Fruit fly (Drosophila melanogaster) whole organism, embryonic: Measurements from ENCODE around the gene Trf4-1.

Experiments used
- Aef1 ChIP-seq: fragments of 200-800 bp; sonication (Bioruptor generic); IDR thresholded peaks from 3 replicates; pipeline ENCODE4 v1.3.6; 2022; ENCODE audit warnings: missing biosample characterization, missing genetic modification characterization
- CG10654 ChIP-seq: fragments of 200-800 bp; sonication (Bioruptor generic); optimal IDR thresholded peaks from 2 replicates; lab custom pipeline; 2016; ENCODE audit warnings: missing biosample characterization, missing genetic modification characterization
- CG11247 ChIP-seq: fragments of 200-800 bp; sonication (Bioruptor generic); IDR thresholded peaks from 2 replicates; pipeline ENCODE4 v1.3.6; 2022; ENCODE audit warnings: missing biosample characterization, missing genetic modification characterization
- CG11560 ChIP-seq: fragments of 200-800 bp; sonication (Bioruptor generic); IDR thresholded peaks from 3 replicates; pipeline ENCODE4 v1.3.6; 2022; ENCODE audit warnings: missing biosample characterization, missing genetic modification characterization
- CG12299 ChIP-seq: fragments of 200-800 bp; sonication (Bioruptor generic); optimal IDR thresholded peaks from 2 replicates; lab custom pipeline; 2018; ENCODE audit warnings: missing biosample characterization, mild to moderate bottlenecking, missing genetic modification characterization
- CG12744 ChIP-seq: fragments of 200-800 bp; sonication (Bioruptor generic); optimal IDR thresholded peaks from 2 replicates; lab custom pipeline; 2016; ENCODE audit warnings: missing biosample characterization, missing genetic modification characterization
- CG14667 ChIP-seq: fragments of 200-800 bp; sonication (Bioruptor generic); IDR thresholded peaks from 2 replicates; pipeline ENCODE4 v1.3.6; 2022; ENCODE audit warnings: missing biosample characterization, missing genetic modification characterization
- CG1647 ChIP-seq: fragments of 200-800 bp; sonication (Bioruptor generic); optimal IDR thresholded peaks from 3 replicates; lab custom pipeline; 2016; ENCODE audit warnings: missing biosample characterization, missing genetic modification characterization
- CG17568 ChIP-seq: fragments of 200-800 bp; sonication (Bioruptor generic); optimal IDR thresholded peaks from 2 replicates; lab custom pipeline; 2018; ENCODE audit warnings: missing biosample characterization, mild to moderate bottlenecking, missing genetic modification characterization, moderate library complexity
- CG18764 ChIP-seq: fragments of 200-800 bp; sonication (Bioruptor generic); optimal IDR thresholded peaks from 3 replicates; lab custom pipeline; 2016; ENCODE audit warnings: missing biosample characterization, missing genetic modification characterization
- CG2116 ChIP-seq: fragments of 200-800 bp; sonication (Bioruptor generic); optimal IDR thresholded peaks from 3 replicates; lab custom pipeline; 2018; ENCODE audit warnings: missing biosample characterization, mild to moderate bottlenecking, missing genetic modification characterization
- CG30403 ChIP-seq: fragments of 200-800 bp; sonication (Bioruptor generic); optimal IDR thresholded peaks from 3 replicates; lab custom pipeline; 2016; ENCODE audit warnings: missing biosample characterization, missing genetic modification characterization
- CG34422 ChIP-seq: fragments of 200-800 bp; sonication (Bioruptor generic); IDR thresholded peaks from 3 replicates; pipeline ENCODE4 v1.3.6; 2022; ENCODE audit warnings: missing biosample characterization, missing genetic modification characterization
- CG3995 ChIP-seq: fragments of 200-800 bp; sonication (Bioruptor generic); optimal IDR thresholded peaks from 3 replicates; lab custom pipeline; 2016; ENCODE audit warnings: missing biosample characterization, missing genetic modification characterization
- CG6175 ChIP-seq: fragments of 200-800 bp; sonication (Bioruptor generic); IDR thresholded peaks from 3 replicates; pipeline ENCODE4 v1.3.6; 2022; ENCODE audit warnings: missing biosample characterization, missing genetic modification characterization
- CG6689 ChIP-seq: fragments of 200-800 bp; sonication (Bioruptor generic); IDR thresholded peaks from 2 replicates; pipeline ENCODE4 v1.3.6; 2022; ENCODE audit warnings: missing biosample characterization, missing genetic modification characterization
- CG7271 ChIP-seq: fragments of 200-800 bp; sonication (Bioruptor generic); optimal IDR thresholded peaks from 2 replicates; lab custom pipeline; 2018; ENCODE audit warnings: missing biosample characterization, mild to moderate bottlenecking, missing genetic modification characterization, moderate library complexity
- CG8281 ChIP-seq: fragments of 200-800 bp; sonication (Bioruptor generic); optimal IDR thresholded peaks from 2 replicates; lab custom pipeline; 2018; ENCODE audit warnings: missing biosample characterization, mild to moderate bottlenecking, missing genetic modification characterization, moderate library complexity
- CG8290 ChIP-seq, 3 experiments: fragments of 200-800 bp; sonication (Bioruptor generic); optimal IDR thresholded peaks; 2 replicates each; lab custom pipeline; 2016 to 2019; ENCODE audit warnings: missing biosample characterization in 3 of 3, missing genetic modification characterization in 3 of 3, mild to moderate bottlenecking in 2 of 3, moderate library complexity in 1 of 3
- Dfd ChIP-seq, 2 experiments: fragments of >200 bp; optimal IDR thresholded peaks; 2 replicates each; lab custom pipeline; 2017; ENCODE audit warnings: missing biosample characterization in 2 of 2, missing genetic modification characterization in 2 of 2
- Fer2 ChIP-seq: fragments of 200-800 bp; sonication (Bioruptor generic); optimal IDR thresholded peaks from 2 replicates; lab custom pipeline; 2018; ENCODE audit warnings: missing biosample characterization, mild to moderate bottlenecking, missing genetic modification characterization, moderate library complexity
- H2.0 ChIP-seq: fragments of 200-800 bp; sonication (Bioruptor generic); IDR thresholded peaks from 2 replicates; pipeline ENCODE4 v1.3.6; 2022; ENCODE audit warnings: missing biosample characterization, missing genetic modification characterization
- HLH3B ChIP-seq: fragments of 200-800 bp; sonication (Bioruptor generic); IDR thresholded peaks from 2 replicates; pipeline ENCODE4 v1.3.6; 2022; ENCODE audit warnings: missing biosample characterization, missing genetic modification characterization
- Hr39 ChIP-seq: fragments of >200 bp; optimal IDR thresholded peaks from 2 replicates; lab custom pipeline; 2017
- Hsf ChIP-seq: fragments of 200-800 bp; sonication (Bioruptor generic); optimal IDR thresholded peaks from 3 replicates; lab custom pipeline; 2016; ENCODE audit warnings: missing biosample characterization, missing genetic modification characterization
- Mes4 ChIP-seq: fragments of 200-800 bp; sonication (Bioruptor generic); optimal IDR thresholded peaks from 2 replicates; lab custom pipeline; 2016; ENCODE audit warnings: missing biosample characterization, missing genetic modification characterization
- Poxn ChIP-seq: fragments of 200-800 bp; sonication (Bioruptor generic); IDR thresholded peaks from 2 replicates; pipeline ENCODE4 v1.3.6; 2022; ENCODE audit warnings: missing biosample characterization, missing genetic modification characterization
- Rfx ChIP-seq: fragments of 200-800 bp; sonication (Bioruptor generic); IDR thresholded peaks from 2 replicates; pipeline ENCODE4 v1.3.6; 2022; ENCODE audit warnings: missing biosample characterization, missing genetic modification characterization
- Vsx1 ChIP-seq: fragments of 200-800 bp; sonication (Bioruptor generic); optimal IDR thresholded peaks from 2 replicates; lab custom pipeline; 2017; ENCODE audit warnings: missing biosample characterization, mild to moderate bottlenecking, missing genetic modification characterization, missing genetic modification reagents
- Xbp1 ChIP-seq: fragments of 200-800 bp; sonication (Bioruptor generic); optimal IDR thresholded peaks from 3 replicates; lab custom pipeline; 2016; ENCODE audit warnings: missing biosample characterization, mild to moderate bottlenecking, missing genetic modification characterization
- YL-1 ChIP-seq: fragments of 200-800 bp; sonication (Bioruptor generic); optimal IDR thresholded peaks from 3 replicates; lab custom pipeline; 2017; ENCODE audit warnings: missing biosample characterization, mild to moderate bottlenecking, missing genetic modification characterization
- amos ChIP-seq: fragments of 200-800 bp; sonication (Bioruptor generic); IDR thresholded peaks from 2 replicates; pipeline ENCODE4 v1.3.6; 2022; ENCODE audit warnings: missing biosample characterization, missing genetic modification characterization; ENCODE audit not compliant: partially characterized antibody
- ara ChIP-seq: fragments of 200-800 bp; sonication (Bioruptor generic); IDR thresholded peaks from 2 replicates; pipeline ENCODE4 v1.3.6; 2022; ENCODE audit warnings: missing biosample characterization, missing genetic modification characterization
- bab2 ChIP-seq: fragments of 200-800 bp; sonication (Bioruptor generic); optimal IDR thresholded peaks from 2 replicates; lab custom pipeline; 2016; ENCODE audit warnings: missing biosample characterization, missing genetic modification characterization
- bsh ChIP-seq, 2 experiments: fragments of 200-800 bp; sonication (Bioruptor generic); optimal IDR thresholded peaks; 2 replicates each; lab custom pipeline; 2017 to 2018; ENCODE audit warnings: mild to moderate bottlenecking in 2 of 2, missing biosample characterization in 2 of 2, missing genetic modification characterization in 2 of 2, moderate library complexity in 1 of 2
- chif ChIP-seq, 2 experiments: fragments of 200-800 bp; sonication (Bioruptor generic); optimal IDR thresholded peaks; 3 replicates each; lab custom pipeline; 2016; ENCODE audit warnings: missing biosample characterization in 2 of 2, missing genetic modification characterization in 2 of 2
- crol ChIP-seq: fragments of 200-800 bp; sonication (Bioruptor generic); IDR thresholded peaks from 2 replicates; pipeline ENCODE4 v1.3.6; 2022; ENCODE audit warnings: missing biosample characterization, missing genetic modification characterization
- crp ChIP-seq, 2 experiments: fragments of 200-800 bp; sonication (Bioruptor generic); optimal IDR thresholded peaks; 2 replicates in 1 of 2; 3 replicates in 1 of 2; lab custom pipeline; 2017; ENCODE audit warnings: missing biosample characterization in 2 of 2, missing genetic modification characterization in 2 of 2, mild to moderate bottlenecking in 1 of 2, moderate library complexity in 1 of 2
- dmrt99B ChIP-seq: fragments of 200-800 bp; sonication (Bioruptor generic); optimal IDR thresholded peaks from 2 replicates; lab custom pipeline; 2018; ENCODE audit warnings: missing biosample characterization, mild to moderate bottlenecking, missing genetic modification characterization, moderate library complexity
- kah ChIP-seq: fragments of 200-800 bp; sonication (Bioruptor generic); optimal IDR thresholded peaks from 2 replicates; lab custom pipeline; 2018; ENCODE audit warnings: missing biosample characterization, mild to moderate bottlenecking, missing genetic modification characterization
- lbe ChIP-seq: fragments of 200-800 bp; sonication (Bioruptor generic); optimal IDR thresholded peaks from 2 replicates; lab custom pipeline; 2016; ENCODE audit warnings: missing biosample characterization, mild to moderate bottlenecking, missing genetic modification characterization
- maf-S ChIP-seq: fragments of 200-800 bp; sonication (Bioruptor generic); optimal IDR thresholded peaks from 2 replicates; lab custom pipeline; 2016; ENCODE audit warnings: missing biosample characterization, missing genetic modification characterization
- onecut ChIP-seq: fragments of 200-800 bp; sonication (Bioruptor generic); IDR thresholded peaks from 2 replicates; pipeline ENCODE4 v1.3.6; 2022; ENCODE audit warnings: missing biosample characterization, missing genetic modification characterization
- phol ChIP-seq: fragments of 200-800 bp; sonication (Bioruptor generic); optimal IDR thresholded peaks from 3 replicates; lab custom pipeline; 2018; ENCODE audit warnings: missing biosample characterization, mild to moderate bottlenecking, missing genetic modification characterization, moderate library complexity
- pnt ChIP-seq: fragments of 200-800 bp; sonication (Bioruptor generic); optimal IDR thresholded peaks from 3 replicates; lab custom pipeline; 2016; ENCODE audit warnings: missing biosample characterization, missing genetic modification characterization
- pros ChIP-seq: fragments of 200-800 bp; sonication (Bioruptor generic); optimal IDR thresholded peaks from 3 replicates; lab custom pipeline; 2019; ENCODE audit warnings: missing biosample characterization, mild to moderate bottlenecking, missing genetic modification characterization, moderate library complexity
- pzg ChIP-seq: fragments of 200-800 bp; sonication (Bioruptor generic); optimal IDR thresholded peaks from 3 replicates; lab custom pipeline; 2018; ENCODE audit warnings: missing biosample characterization, mild to moderate bottlenecking, missing genetic modification characterization, moderate library complexity
- seq ChIP-seq: fragments of 200-800 bp; sonication (Bioruptor generic); IDR thresholded peaks from 2 replicates; pipeline ENCODE4 v1.3.6; 2022; ENCODE audit warnings: missing biosample characterization, missing genetic modification characterization
- stwl ChIP-seq: fragments of 200-800 bp; sonication (Bioruptor generic); optimal IDR thresholded peaks from 3 replicates; lab custom pipeline; 2018; ENCODE audit warnings: missing biosample characterization, mild to moderate bottlenecking, missing genetic modification characterization, moderate library complexity
- twi ChIP-seq: fragments of 200-800 bp; optimal IDR thresholded peaks from 2 replicates; lab custom pipeline; 2019; ENCODE audit warnings: missing biosample characterization, mild to moderate bottlenecking, missing genetic modification characterization, moderate library complexity

Gene Trf4-1

dm6 chrX:8558762-8559172, 1.4 kb upstream of the Trf4-1 start, which contains the start of gene IntS4 (continued):
- TF ChIP-seq CG7271 (tag; lab: Kevin White, UChicago): peak; percentile 26
- peak; percentile 50; the same call in 2 of the 3 replicates for TF ChIP-seq Aef1
- TF ChIP-seq onecut (GFP tag; lab: Robert Waterston, UW): peak; percentile 57
- no peak for TF ChIP-seq CG8281 (tag; lab: Kevin White, UChicago)
- peak; percentile 9 for TF ChIP-seq CG12299 (tag; lab: Kevin White, UChicago)
- peak; percentile 41 for TF ChIP-seq Vsx1 (GFP tag; lab: Kevin White, UChicago)
- peak; percentile 71 for TF ChIP-seq phol (tag; lab: Kevin White, UChicago)
- peak in 1 of 2 experiments; percentile 9 for TF ChIP-seq chif (GFP tag; optimal IDR thresholded peaks at IDR 0.05; lab: Kevin White, UChicago)
- peak; percentile 56 for TF ChIP-seq CG10654
- peak; percentile 3 for TF ChIP-seq CG1647 (GFP tag; lab: Kevin White, UChicago)
- TF ChIP-seq Poxn (GFP tag; lab: Robert Waterston, UW): peak; percentile 26; the same call in 1 of the 2 replicates
- TF ChIP-seq CG12744: no peak
- no peak for TF ChIP-seq crol (GFP tag; lab: Robert Waterston, UW)
- TF ChIP-seq CG17568 (GFP tag; lab: Kevin White, UChicago): peak; percentile 41
- peak; percentile 73 for TF ChIP-seq CG30403 (GFP tag; lab: Kevin White, UChicago)
- TF ChIP-seq CG8290 (GFP tag; optimal IDR thresholded peaks at IDR 0.05; lab: Kevin White, UChicago): peak; percentile 62
- peak; percentile 11 to 57 for TF ChIP-seq CG8290 (tag; optimal IDR thresholded peaks at IDR 0.05; lab: Kevin White, UChicago)
- TF ChIP-seq bab2: peak; percentile 6
- peak; percentile 40; the same call in 1 of the 2 replicates for TF ChIP-seq seq (GFP tag; lab: Robert Waterston, UW)
- TF ChIP-seq twi (tag; lab: Kevin White, UChicago): peak; percentile 47
- TF ChIP-seq CG3995 (GFP tag; lab: Kevin White, UChicago): peak; percentile 66
- TF ChIP-seq bsh (GFP tag; optimal IDR thresholded peaks at IDR 0.05; lab: Kevin White, UChicago): peak in 1 of 2 experiments; percentile 48
- TF ChIP-seq kah (GFP tag; lab: Kevin White, UChicago): no peak
- peak; percentile 44 for TF ChIP-seq pnt (GFP tag; lab: Kevin White, UChicago)
- peak; percentile 41; the same call in 1 of the 3 replicates for TF ChIP-seq CG34422 (GFP tag; lab: Robert Waterston, UW)
- TF ChIP-seq Fer2 (tag; lab: Kevin White, UChicago): peak; percentile 58
- no peak for TF ChIP-seq CG11560
- TF ChIP-seq lbe: peak; percentile 75
- TF ChIP-seq H2.0 (GFP tag; lab: Robert Waterston, UW): peak; percentile 27; the same call in 1 of the 2 replicates
- TF ChIP-seq amos (GFP tag; lab: Robert Waterston, UW): peak; percentile 88
- peak; percentile 54 for TF ChIP-seq CG18764
- TF ChIP-seq Rfx (GFP tag; lab: Robert Waterston, UW): peak; percentile 83
- peak; percentile 1 for TF ChIP-seq maf-S
- TF ChIP-seq CG14667: no peak; the same call in 1 of the 2 replicates
- TF ChIP-seq CG2116 (GFP tag; lab: Kevin White, UChicago): peak; percentile 71
- no peak for TF ChIP-seq dmrt99B (tag; lab: Kevin White, UChicago)
- TF ChIP-seq CG11247 (GFP tag; lab: Robert Waterston, UW): 0 out of 2 replicates have a peak, but pooled peaks have one; percentile 52
- TF ChIP-seq Mes4 (GFP tag; lab: Kevin White, UChicago): no peak
- peak; percentile 34 for TF ChIP-seq stwl (tag; lab: Kevin White, UChicago)
- peak; percentile 41; the same call in 1 of the 2 replicates for TF ChIP-seq HLH3B (GFP tag; lab: Robert Waterston, UW)
- peak in 1 of 2 experiments; percentile 41 for TF ChIP-seq crp (GFP tag; optimal IDR thresholded peaks at IDR 0.05; lab: Kevin White, UChicago)
- TF ChIP-seq Dfd (GFP tag; optimal IDR thresholded peaks at IDR 0.05; lab: Kevin White, UChicago): no peak
- no peak for TF ChIP-seq pros (GFP tag; lab: Kevin White, UChicago)
- TF ChIP-seq CG6689: peak; percentile 55
- no peak for TF ChIP-seq Hr39
- TF ChIP-seq ara (GFP tag; lab: Robert Waterston, UW): peak; percentile 48; the same call in 1 of the 2 replicates
- peak; percentile 59 for TF ChIP-seq pzg (GFP tag; lab: Kevin White, UChicago)
- peak; percentile 70 for TF ChIP-seq Xbp1 (GFP tag; lab: Kevin White, UChicago)
- no peak for TF ChIP-seq CG6175
- peak; percentile 55 for TF ChIP-seq Hsf (GFP tag; lab: Kevin White, UChicago)
- peak; percentile 65 for TF ChIP-seq YL-1
